Worm (Caenorhabditis elegans): ENCODE measurements around the gene Y69H2.7.

DNA sequence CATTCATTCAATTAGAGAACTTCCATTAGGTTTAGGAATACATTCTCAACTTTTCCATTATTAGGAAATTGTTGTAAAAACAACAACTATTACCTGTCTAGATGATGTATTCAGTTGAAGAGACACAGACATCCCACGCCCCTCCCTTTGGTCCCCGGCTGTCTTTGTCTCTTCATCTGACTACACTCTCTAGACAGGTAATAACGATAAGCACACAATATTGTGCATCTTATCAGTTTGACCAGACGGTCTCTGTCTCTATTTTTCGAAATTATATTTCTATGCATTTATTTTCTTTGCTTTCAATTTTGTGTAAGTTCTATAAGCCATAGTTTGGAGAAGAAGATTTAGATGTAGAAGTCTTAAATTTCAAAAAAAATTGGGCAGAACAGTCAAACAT is 11.5 kb downstream of the Y69H2.7 start, which contains the start of gene Y69H2.9:
- no peak for TF ChIP-seq ceh-22 (tag; optimal IDR thresholded peaks at IDR 0.05)
- TF ChIP-seq tbx-2 (tag; optimal IDR thresholded peaks at IDR 0.05), result no peak
- TF ChIP-seq zip-5 (tag; optimal IDR thresholded peaks at IDR 0.05), result no peak
